Fruit fly (Drosophila melanogaster): ENCODE results near the gene Tengl2.
A peak's percentile ranks its signal among the peaks of the same experiment; 100 is the strongest.

- peak; percentile 100 for TF ChIP-seq CG11294 (GFP tag; IDR thresholded peaks at IDR 0.05)
- TF ChIP-seq CG31627 (GFP tag; optimal IDR thresholded peaks at IDR 0.05) = peak; percentile 100
- TF ChIP-seq CG3919 (GFP tag; optimal IDR thresholded peaks at IDR 0.05) = peak; percentile 100
Measured at dm6 chr2L:2202018-2202852, 36.9 kb downstream of the Tengl2 start.

Measured in whole organism, prepupa.